Worm (Caenorhabditis elegans) whole organism, late embryonic: Measurements from ENCODE around the gene T02E9.6.

Experiments
- F13H6.1 ChIP-seq: sonication (generic microtip); optimal IDR thresholded peaks from 2 replicates; lab custom pipeline; 2016; ENCODE audit warnings: missing genetic modification characterization, missing compliant biosample characterization
- K09A11.1 ChIP-seq: sonication (generic microtip); optimal IDR thresholded peaks from 2 replicates; lab custom pipeline; 2017; ENCODE audit warnings: antibody characterized with exemption, mild to moderate bottlenecking, missing genetic modification characterization, missing compliant biosample characterization; ENCODE audit not compliant: insufficient read depth
- T23F11.4 ChIP-seq: fragments of 200-800 bp; sonication (Bioruptor generic); optimal IDR thresholded peaks from 2 replicates; lab custom pipeline; 2018; ENCODE audit warnings: mild to moderate bottlenecking, missing genetic modification characterization, missing compliant biosample characterization
- ahr-1 ChIP-seq: sonication (generic microtip); optimal IDR thresholded peaks from 2 replicates; lab custom pipeline; 2016; ENCODE audit warnings: missing genetic modification characterization, missing compliant biosample characterization
- ceh-14 ChIP-seq: sonication (generic microtip); optimal IDR thresholded peaks from 2 replicates; lab custom pipeline; 2016; ENCODE audit warnings: missing genotype, missing genetic modification characterization, missing compliant biosample characterization
- ceh-2 ChIP-seq: sonication (generic microtip); optimal IDR thresholded peaks from 2 replicates; lab custom pipeline; 2016; ENCODE audit warnings: missing genotype, missing genetic modification characterization, missing compliant biosample characterization
- ceh-22 ChIP-seq: sonication (generic microtip); optimal IDR thresholded peaks from 2 replicates; lab custom pipeline; 2017; ENCODE audit warnings: missing biosample characterization, missing genetic modification characterization
- ceh-24 ChIP-seq: sonication (generic microtip); optimal IDR thresholded peaks from 2 replicates; lab custom pipeline; 2016; ENCODE audit warnings: mild to moderate bottlenecking, missing genetic modification characterization, missing compliant biosample characterization
- ceh-30 ChIP-seq: fragments of 150-350 bp; optimal IDR thresholded peaks from 2 replicates; lab custom pipeline; 2014; ENCODE audit warnings: missing biosample characterization, missing genetic modification characterization
- ceh-34 ChIP-seq: sonication (generic microtip); optimal IDR thresholded peaks from 2 replicates; lab custom pipeline; 2016; ENCODE audit warnings: mild to moderate bottlenecking, missing genetic modification characterization, missing compliant biosample characterization
- ceh-45 ChIP-seq: fragments of 200-800 bp; sonication (Bioruptor generic); IDR thresholded peaks from 2 replicates; pipeline ENCODE4 v1.3.6; 2022; ENCODE audit warnings: missing genetic modification reagents, missing genetic modification characterization, missing compliant biosample characterization
- ceh-48 ChIP-seq: sonication (generic microtip); optimal IDR thresholded peaks from 2 replicates; lab custom pipeline; 2016; ENCODE audit warnings: missing genetic modification characterization, inconsistent platforms, missing compliant biosample characterization
- dve-1 ChIP-seq: sonication (generic microtip); optimal IDR thresholded peaks from 2 replicates; lab custom pipeline; 2017; ENCODE audit warnings: antibody characterized with exemption, mild to moderate bottlenecking, missing genetic modification characterization, missing compliant biosample characterization
- elt-2 ChIP-seq: sonication (generic microtip); optimal IDR thresholded peaks from 2 replicates; lab custom pipeline; 2016; ENCODE audit warnings: missing genetic modification reagents, missing genetic modification characterization, missing compliant biosample characterization
- elt-4 ChIP-seq: sonication (generic microtip); optimal IDR thresholded peaks from 2 replicates; lab custom pipeline; 2016; ENCODE audit warnings: missing genetic modification characterization, missing compliant biosample characterization
- ets-4 ChIP-seq: sonication (generic microtip); optimal IDR thresholded peaks from 2 replicates; lab custom pipeline; 2016; ENCODE audit warnings: missing genetic modification characterization, missing compliant biosample characterization
- eyg-1 ChIP-seq: sonication (generic microtip); optimal IDR thresholded peaks from 2 replicates; lab custom pipeline; 2016; ENCODE audit warnings: missing genotype, missing genetic modification characterization, missing compliant biosample characterization
- fax-1 ChIP-seq: sonication (generic microtip); optimal IDR thresholded peaks from 2 replicates; lab custom pipeline; 2016; ENCODE audit warnings: missing genotype, missing genetic modification characterization, missing compliant biosample characterization
- fkh-10 ChIP-seq: fragments of 150-350 bp; optimal IDR thresholded peaks from 2 replicates; lab custom pipeline; 2014; ENCODE audit warnings: missing biosample characterization, missing genetic modification reagents, missing genetic modification characterization
- fkh-6 ChIP-seq: sonication (generic microtip); optimal IDR thresholded peaks from 2 replicates; lab custom pipeline; 2016; ENCODE audit warnings: missing genetic modification characterization, missing compliant biosample characterization
- gmeb-2 ChIP-seq: sonication (generic microtip); optimal IDR thresholded peaks from 2 replicates; lab custom pipeline; 2016; ENCODE audit warnings: missing genetic modification characterization, inconsistent platforms, missing compliant biosample characterization
- hlh-13 ChIP-seq: fragments of 200-800 bp; sonication (Bioruptor generic); optimal IDR thresholded peaks from 2 replicates; lab custom pipeline; 2018; ENCODE audit warnings: mild to moderate bottlenecking, missing genetic modification characterization, missing compliant biosample characterization
- hlh-6 ChIP-seq: sonication (generic microtip); optimal IDR thresholded peaks from 2 replicates; lab custom pipeline; 2016; ENCODE audit warnings: missing genotype, missing genetic modification characterization, missing compliant biosample characterization
- lim-6 ChIP-seq: sonication (generic microtip); optimal IDR thresholded peaks from 2 replicates; lab custom pipeline; 2016; ENCODE audit warnings: missing genetic modification characterization, missing compliant biosample characterization
- lin-11 ChIP-seq: fragments of 200-800 bp; sonication (Bioruptor generic); optimal IDR thresholded peaks from 2 replicates; lab custom pipeline; 2018; ENCODE audit warnings: mild to moderate bottlenecking, missing genetic modification characterization, missing compliant biosample characterization
- mec-3 ChIP-seq: sonication (generic microtip); optimal IDR thresholded peaks from 2 replicates; lab custom pipeline; 2016; ENCODE audit warnings: borderline replicate concordance, missing genetic modification characterization, missing compliant biosample characterization
- nfya-1 ChIP-seq: sonication (generic microtip); optimal IDR thresholded peaks from 2 replicates; lab custom pipeline; 2017; ENCODE audit warnings: missing genetic modification characterization, mild to moderate bottlenecking, missing compliant biosample characterization, antibody characterized with exemption, moderate library complexity
- nhr-11 ChIP-seq: fragments of 150-350 bp; optimal IDR thresholded peaks from 2 replicates; lab custom pipeline; 2014; ENCODE audit warnings: missing biosample characterization, missing genetic modification characterization
- nhr-232 ChIP-seq: sonication (generic microtip); optimal IDR thresholded peaks from 2 replicates; lab custom pipeline; 2016; ENCODE audit warnings: missing genetic modification characterization, missing compliant biosample characterization
- npax-4 ChIP-seq: sonication (generic microtip); optimal IDR thresholded peaks from 2 replicates; lab custom pipeline; 2016; ENCODE audit warnings: missing genetic modification characterization, missing compliant biosample characterization
- pag-3 ChIP-seq: sonication (generic microtip); optimal IDR thresholded peaks from 2 replicates; lab custom pipeline; 2016; ENCODE audit warnings: missing compliant biosample characterization, missing genetic modification characterization, borderline replicate concordance
- pat-9 ChIP-seq: fragments of 200-800 bp; sonication (Bioruptor generic); optimal IDR thresholded peaks from 2 replicates; lab custom pipeline; 2018; ENCODE audit warnings: mild to moderate bottlenecking, missing genetic modification characterization, moderate library complexity, missing compliant biosample characterization
- pax-1 ChIP-seq: fragments of 150-350 bp; optimal IDR thresholded peaks from 2 replicates; lab custom pipeline; 2014; ENCODE audit warnings: missing biosample characterization, missing genetic modification characterization
- pha-2 ChIP-seq: sonication (generic microtip); optimal IDR thresholded peaks from 2 replicates; lab custom pipeline; 2017; ENCODE audit warnings: mild to moderate bottlenecking, missing genetic modification characterization, missing compliant biosample characterization
- pha-4 ChIP-seq: fragments of 150-350 bp; optimal IDR thresholded peaks from 2 replicates; lab custom pipeline; 2018; ENCODE audit warnings: missing biosample characterization, missing genetic modification reagents, missing genetic modification characterization
- pros-1 ChIP-seq: fragments of 150-350 bp; optimal IDR thresholded peaks from 2 replicates; lab custom pipeline; 2014; ENCODE audit warnings: missing biosample characterization, missing genetic modification reagents, missing genetic modification characterization
- rnt-1 ChIP-seq: sonication (generic microtip); optimal IDR thresholded peaks from 2 replicates; lab custom pipeline; 2016; ENCODE audit warnings: missing genetic modification characterization, missing compliant biosample characterization
- sdc-2 ChIP-seq: sonication (generic microtip); optimal IDR thresholded peaks from 2 replicates; lab custom pipeline; 2016; ENCODE audit warnings: missing genotype, missing genetic modification characterization, missing compliant biosample characterization
- syd-9 ChIP-seq: sonication (generic microtip); optimal IDR thresholded peaks from 2 replicates; lab custom pipeline; 2016; ENCODE audit warnings: mild to moderate bottlenecking, missing genetic modification characterization, moderate library complexity, missing compliant biosample characterization
- tbx-2 ChIP-seq: sonication (generic microtip); optimal IDR thresholded peaks from 2 replicates; lab custom pipeline; 2016; ENCODE audit warnings: missing genetic modification characterization, missing compliant biosample characterization
- tbx-7 ChIP-seq: sonication (generic microtip); optimal IDR thresholded peaks from 2 replicates; lab custom pipeline; 2016; ENCODE audit warnings: missing genotype, missing genetic modification characterization, missing compliant biosample characterization
- ttx-3 ChIP-seq: sonication (generic microtip); optimal IDR thresholded peaks from 2 replicates; lab custom pipeline; 2016; ENCODE audit warnings: missing genetic modification reagents, missing genetic modification characterization, missing compliant biosample characterization
- unc-42 ChIP-seq: sonication (generic microtip); optimal IDR thresholded peaks from 2 replicates; lab custom pipeline; 2016; ENCODE audit warnings: missing genotype, missing genetic modification characterization, missing compliant biosample characterization
- zip-5 ChIP-seq: sonication (generic microtip); optimal IDR thresholded peaks from 2 replicates; lab custom pipeline; 2016; ENCODE audit warnings: missing genetic modification characterization, missing compliant biosample characterization
- ztf-16 ChIP-seq: sonication (generic microtip); optimal IDR thresholded peaks from 2 replicates; lab custom pipeline; 2017; ENCODE audit warnings: missing genetic modification characterization, missing compliant biosample characterization

T02E9.6 gene

DNA sequence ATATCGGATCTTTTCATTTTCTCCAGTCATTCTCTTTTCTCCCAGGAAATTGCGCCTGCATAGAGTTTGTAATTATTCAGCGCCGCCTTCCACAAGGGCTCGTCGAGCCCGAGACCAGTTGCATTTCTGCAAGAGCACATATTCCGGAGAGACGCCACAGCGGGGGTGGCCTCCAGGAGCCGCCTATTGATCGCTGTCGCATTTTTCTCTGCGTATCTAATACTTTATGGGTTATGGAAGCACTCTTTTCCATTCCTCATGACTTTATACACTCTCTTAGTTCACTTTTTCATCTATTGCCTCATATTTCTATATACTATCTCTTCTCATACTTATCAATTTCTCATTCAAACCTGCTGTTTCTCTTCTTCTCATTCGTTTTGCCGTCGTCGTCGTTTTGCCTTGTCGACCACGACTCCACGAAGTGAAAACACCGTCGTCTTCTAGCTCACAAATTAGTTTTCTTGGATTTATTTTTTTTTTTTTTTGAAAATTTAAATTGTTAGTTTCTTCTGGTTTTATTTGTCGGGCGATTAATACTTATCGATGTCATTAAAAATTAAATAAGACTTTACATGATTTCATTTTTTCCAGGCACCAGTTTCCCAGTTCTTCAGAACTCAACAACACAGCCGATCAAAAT, 41.2 kb upstream of the T02E9.6 start, which contains the start of gene cnb-1 (continued):
- no peak for TF ChIP-seq nhr-232 (tag; lab: Kevin White, UChicago)
- no peak for TF ChIP-seq gmeb-2
- TF ChIP-seq ceh-24 (tag; lab: Kevin White, UChicago), result no peak
- TF ChIP-seq ceh-14, result peak; percentile 84
- no peak for TF ChIP-seq elt-2 (tag; lab: Kevin White, UChicago)
- no peak for TF ChIP-seq eyg-1
- peak; percentile 86 for TF ChIP-seq ceh-48 (tag; lab: Kevin White, UChicago)
- TF ChIP-seq ztf-16 (tag; lab: Kevin White, UChicago), result no peak
- TF ChIP-seq T23F11.4 (GFP tag; lab: Kevin White, UChicago), result no peak
- no peak for TF ChIP-seq hlh-13 (GFP tag; lab: Kevin White, UChicago)
- TF ChIP-seq fkh-6 (tag; lab: Kevin White, UChicago), result no peak
- TF ChIP-seq fkh-10 (GFP tag; lab: Kevin White, UChicago), result no peak
- no peak for TF ChIP-seq ahr-1 (tag; lab: Kevin White, UChicago)
- TF ChIP-seq unc-42, result peak; percentile 48
- no peak for TF ChIP-seq ceh-22 (tag; lab: Kevin White, UChicago)
- peak; percentile 9 for TF ChIP-seq zip-5 (tag; lab: Kevin White, UChicago)
- TF ChIP-seq nfya-1, result peak; percentile 64
- TF ChIP-seq ceh-34, result no peak
- TF ChIP-seq ceh-45 (GFP tag; lab: Robert Waterston, UW), result no peak
- no peak for TF ChIP-seq pax-1
- no peak for TF ChIP-seq lin-11
- TF ChIP-seq dve-1 (tag; lab: Kevin White, UChicago), result no peak
- TF ChIP-seq mec-3 (tag; lab: Kevin White, UChicago), result no peak
- no peak for TF ChIP-seq ets-4 (tag; lab: Kevin White, UChicago)
- TF ChIP-seq rnt-1 (tag; lab: Kevin White, UChicago), result peak; percentile 38
- TF ChIP-seq tbx-7 (tag; lab: Kevin White, UChicago), result no peak
- no peak for TF ChIP-seq ceh-30 (tag; lab: Kevin White, UChicago)
- no peak for TF ChIP-seq pag-3 (tag; lab: Kevin White, UChicago)
- TF ChIP-seq tbx-2 (tag; lab: Kevin White, UChicago), result peak; percentile 75
- TF ChIP-seq fax-1 (tag; lab: Kevin White, UChicago), result no peak
- TF ChIP-seq F13H6.1 (tag; lab: Kevin White, UChicago), result peak; percentile 39
- no peak for TF ChIP-seq npax-4 (tag; lab: Kevin White, UChicago)
- TF ChIP-seq pros-1 (tag; lab: Kevin White, UChicago), result no peak
- TF ChIP-seq nhr-11 (tag; lab: Kevin White, UChicago), result no peak
- TF ChIP-seq pha-4, result no peak
- peak; percentile 16 for TF ChIP-seq lim-6 (tag; lab: Kevin White, UChicago)
- no peak for TF ChIP-seq K09A11.1
- no peak for TF ChIP-seq ttx-3 (tag; lab: Kevin White, UChicago)
- TF ChIP-seq pha-2 (tag; lab: Kevin White, UChicago), result no peak
- peak; percentile 33 for TF ChIP-seq syd-9 (tag; lab: Kevin White, UChicago)
- TF ChIP-seq sdc-2 (tag; lab: Kevin White, UChicago), result peak; percentile 13
- TF ChIP-seq ceh-2 (tag; lab: Kevin White, UChicago), result peak; percentile 61
- no peak for TF ChIP-seq elt-4
- no peak for TF ChIP-seq pat-9 (tag; lab: Kevin White, UChicago)
- peak; percentile 29 for TF ChIP-seq hlh-6 (tag; lab: Kevin White, UChicago)
